Worm (Caenorhabditis elegans) whole organism, L4 larva: Measurements from ENCODE around the gene F54B3.1.

ENCODE experiments used
- F49E8.2 ChIP-seq: sonication (generic microtip); optimal IDR thresholded peaks from 2 replicates; lab custom pipeline; 2016; ENCODE audit warnings: missing compliant biosample characterization, mild to moderate bottlenecking, missing genetic modification characterization, borderline replicate concordance
- R02D3.7 ChIP-seq: fragments of 150-350 bp; sonication (generic microtip); optimal IDR thresholded peaks from 3 replicates; lab custom pipeline; 2014; ENCODE audit warnings: missing biosample characterization, missing genetic modification characterization
- Y75B8A.6 ChIP-seq: fragments of 200-800 bp; sonication (Bioruptor generic); IDR thresholded peaks from 2 replicates; pipeline ENCODE4 v1.3.6; 2022; ENCODE audit warnings: missing genetic modification reagents, missing genetic modification characterization, missing compliant biosample characterization
- aha-1 ChIP-seq: fragments of 150-350 bp; peaks from one replicate; lab custom pipeline; 2014; ENCODE audit warnings: missing biosample characterization, missing genetic modification characterization
- aly-2 ChIP-seq: sonication (generic microtip); optimal IDR thresholded peaks from 2 replicates; lab custom pipeline; 2018; ENCODE audit warnings: missing biosample characterization, missing genetic modification characterization
- arid-1 ChIP-seq: fragments of 200-800 bp; sonication (Bioruptor generic); conservative IDR thresholded peaks from 2 replicates; pipeline ENCODE4 v1.3.6; 2022; ENCODE audit warnings: missing genetic modification reagents, missing genetic modification characterization, missing compliant biosample characterization
- ceh-44 ChIP-seq: fragments of 200-800 bp; sonication (Bioruptor generic); IDR thresholded peaks from 2 replicates; pipeline ENCODE4 v1.3.6; 2022; ENCODE audit warnings: missing genetic modification reagents, missing genetic modification characterization, missing compliant biosample characterization
- ceh-62 ChIP-seq: sonication (generic microtip); optimal IDR thresholded peaks from 2 replicates; lab custom pipeline; 2017; ENCODE audit warnings: missing biosample characterization, missing genetic modification characterization
- ceh-82 ChIP-seq: sonication (generic microtip); optimal IDR thresholded peaks from 2 replicates; lab custom pipeline; 2017; ENCODE audit warnings: missing biosample characterization, missing genetic modification characterization
- daf-12 ChIP-seq: fragments of 150-350 bp; optimal IDR thresholded peaks from 2 replicates; lab custom pipeline; 2014; ENCODE audit warnings: missing biosample characterization, missing genetic modification reagents, missing genetic modification characterization
- dmd-8 ChIP-seq: fragments of 200-800 bp; sonication (Bioruptor generic); IDR thresholded peaks from 2 replicates; pipeline ENCODE4 v1.3.6; 2022; ENCODE audit warnings: missing genetic modification characterization, missing compliant biosample characterization
- dmd-9 ChIP-seq: fragments of 200-800 bp; sonication (Bioruptor generic); IDR thresholded peaks from 2 replicates; pipeline ENCODE4 v1.3.6; 2022; ENCODE audit warnings: missing genetic modification reagents, missing genetic modification characterization, missing compliant biosample characterization
- hif-1 ChIP-seq, 2 experiments: sonication (generic microtip); optimal IDR thresholded peaks; 2 replicates each; lab custom pipeline; 2016 to 2017; ENCODE audit warnings: missing compliant biosample characterization in 2 of 2, missing genetic modification characterization in 2 of 2, missing genetic modification reagents in 2 of 2, missing genotype in 2 of 2, mild to moderate bottlenecking in 1 of 2
- hlh-11 ChIP-seq: fragments of 200-800 bp; sonication (Bioruptor generic); optimal IDR thresholded peaks from 2 replicates; lab custom pipeline; 2018; ENCODE audit warnings: mild to moderate bottlenecking, missing genetic modification characterization, missing compliant biosample characterization
- hlh-30 ChIP-seq: sonication (generic microtip); optimal IDR thresholded peaks from 2 replicates; lab custom pipeline; 2017; ENCODE audit warnings: antibody characterized with exemption, mild to moderate bottlenecking, missing genetic modification characterization, missing compliant biosample characterization; ENCODE audit not compliant: insufficient read depth
- hmg-1.1 ChIP-seq: fragments of 200-800 bp; sonication (Bioruptor generic); IDR thresholded peaks from 2 replicates; pipeline ENCODE4 v1.3.6; 2022; ENCODE audit warnings: missing genetic modification reagents, missing genetic modification characterization, missing compliant biosample characterization
- lin-1 ChIP-seq: fragments of 200-800 bp; sonication (Bioruptor generic); IDR thresholded peaks from 2 replicates; pipeline ENCODE4 v1.3.6; 2022; ENCODE audit warnings: missing genetic modification reagents, missing genetic modification characterization, missing compliant biosample characterization
- lsy-2 ChIP-seq, 2 experiments: fragments of 150-350 bp in 1 of 2; sonication (generic microtip) in 1 of 2; optimal IDR thresholded peaks; 2 replicates each; lab custom pipeline; 2014 to 2017; ENCODE audit warnings: missing biosample characterization in 2 of 2, missing genetic modification characterization in 2 of 2
- mdl-1 ChIP-seq, 2 experiments: fragments of 150-350 bp in 1 of 2; sonication (generic microtip) in 1 of 2; optimal IDR thresholded peaks; 2 replicates each; lab custom pipeline; 2014 to 2017; ENCODE audit warnings: missing biosample characterization in 2 of 2, missing genetic modification characterization in 2 of 2
- mdt-29 ChIP-seq: fragments of 200-800 bp; sonication (Bioruptor generic); IDR thresholded peaks from 2 replicates; pipeline ENCODE4 v1.3.6; 2022; ENCODE audit warnings: missing genetic modification reagents, missing genetic modification characterization, missing compliant biosample characterization
- mes-2 ChIP-seq: sonication (generic microtip); optimal IDR thresholded peaks from 2 replicates; lab custom pipeline; 2016; ENCODE audit warnings: missing genotype, mild to moderate bottlenecking, missing genetic modification characterization, missing compliant biosample characterization; ENCODE audit not compliant: poor library complexity, severe bottlenecking
- nhr-11 ChIP-seq: fragments of 150-350 bp; optimal IDR thresholded peaks from 2 replicates; lab custom pipeline; 2014; ENCODE audit warnings: missing biosample characterization, missing genetic modification characterization
- nhr-111 ChIP-seq: fragments of 200-800 bp; sonication (Bioruptor generic); optimal IDR thresholded peaks from 2 replicates; lab custom pipeline; 2018; ENCODE audit warnings: mild to moderate bottlenecking, missing genetic modification characterization, missing compliant biosample characterization
- nhr-41 ChIP-seq: fragments of 200-800 bp; sonication (Bioruptor generic); IDR thresholded peaks from 2 replicates; pipeline ENCODE4 v1.3.6; 2022; ENCODE audit warnings: missing genetic modification reagents, missing genetic modification characterization, missing compliant biosample characterization
- nhr-42 ChIP-seq: fragments of 200-800 bp; sonication (Bioruptor generic); IDR thresholded peaks from 2 replicates; pipeline ENCODE4 v1.3.6; 2022; ENCODE audit warnings: missing genetic modification characterization, missing compliant biosample characterization
- nhr-77 ChIP-seq: fragments of 150-350 bp; optimal IDR thresholded peaks from 2 replicates; lab custom pipeline; 2014; ENCODE audit warnings: missing biosample characterization, missing genetic modification characterization
- rbr-2 ChIP-seq: sonication (generic microtip); optimal IDR thresholded peaks from 2 replicates; lab custom pipeline; 2016; ENCODE audit warnings: missing genotype, missing genetic modification characterization, missing compliant biosample characterization
- skn-1 ChIP-seq: fragments of 150-350 bp; optimal IDR thresholded peaks from 2 replicates; lab custom pipeline; 2014; ENCODE audit warnings: missing biosample characterization, missing genetic modification characterization
- spr-3 ChIP-seq: fragments of 200-800 bp; sonication (Bioruptor generic); optimal IDR thresholded peaks from 2 replicates; lab custom pipeline; 2018; ENCODE audit warnings: mild to moderate bottlenecking, missing genetic modification characterization, missing compliant biosample characterization
- tra-1 ChIP-seq: fragments of 200-800 bp; sonication (Bioruptor generic); IDR thresholded peaks from 2 replicates; pipeline ENCODE4 v1.3.6; 2022; ENCODE audit warnings: missing genetic modification reagents, missing genetic modification characterization, missing compliant biosample characterization
- unc-62 ChIP-seq, 3 experiments: fragments of 150-350 bp in 1 of 3; sonication (generic microtip); optimal IDR thresholded peaks in 2 of 3; peaks in 1 of 3; 1 replicate in 1 of 3; 2 replicates in 2 of 3; lab custom pipeline; 2014 to 2017; ENCODE audit warnings: missing biosample characterization in 3 of 3, missing genetic modification characterization in 3 of 3, missing genetic modification reagents in 3 of 3, missing genotype in 1 of 3
- vab-7 ChIP-seq: fragments of 200-800 bp; sonication (Bioruptor generic); IDR thresholded peaks from 2 replicates; pipeline ENCODE4 v1.3.6; 2022; ENCODE audit warnings: missing genetic modification reagents, missing genetic modification characterization, missing compliant biosample characterization
- ztf-7 ChIP-seq: fragments of 150-350 bp; optimal IDR thresholded peaks from 2 replicates; lab custom pipeline; 2014; ENCODE audit warnings: missing biosample characterization, missing genetic modification characterization

Gene F54B3.1

DNA sequence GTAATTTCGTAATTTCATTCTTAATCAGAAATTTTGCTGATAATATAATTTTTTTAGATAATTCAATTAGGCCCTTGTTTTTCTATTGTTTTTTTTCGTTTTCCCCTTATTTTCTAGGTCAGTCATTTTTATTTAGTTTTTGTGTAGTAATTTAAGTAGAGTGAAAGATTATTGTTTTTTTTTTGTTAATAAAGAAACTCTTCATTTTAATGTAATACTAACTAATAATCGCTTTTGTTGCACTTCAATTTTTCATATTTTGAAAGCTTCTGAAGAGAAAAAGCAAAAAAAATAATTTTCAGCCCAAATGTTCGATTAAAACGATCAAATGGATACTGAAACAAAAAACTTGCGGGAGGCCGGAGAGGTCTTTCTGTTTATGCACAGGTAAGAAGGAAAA, at the start of gene F54B3.1:
TSS of gene F54B3.1 (plus strand) at position 301 of the 400 bp plus-strand sequence.
- no peak for TF ChIP-seq ceh-62
- no peak for TF ChIP-seq Y75B8A.6 (GFP tag; lab: Robert Waterston, UW)
- TF ChIP-seq dmd-9: no peak
- TF ChIP-seq nhr-111 (GFP tag; lab: Kevin White, UChicago): no peak
- TF ChIP-seq nhr-42: no peak
- no peak for TF ChIP-seq nhr-41
- TF ChIP-seq aly-2 (tag; lab: Kevin White, UChicago): no peak

DNA sequence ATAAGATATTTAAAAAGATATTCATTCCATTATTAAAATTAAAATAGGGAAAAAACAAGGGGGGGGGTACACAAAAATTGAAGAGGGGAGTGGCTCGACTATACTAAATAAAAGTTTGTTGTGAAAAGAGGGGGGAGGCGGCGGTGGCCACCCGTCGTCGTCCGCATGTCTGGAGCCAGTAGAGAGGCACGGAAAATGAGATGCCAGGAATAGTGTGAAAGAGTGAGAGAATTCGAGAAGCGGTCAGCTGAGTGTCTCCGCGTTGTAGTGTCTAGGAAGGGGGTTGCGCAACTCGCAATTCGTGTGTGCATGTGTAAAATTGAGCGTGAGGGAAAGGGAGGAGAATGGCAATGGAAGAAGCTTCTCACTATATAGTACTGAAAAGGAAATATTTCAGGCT, 48.8 kb upstream of the F54B3.1 start:
- TF ChIP-seq aha-1 (tag; lab: Kevin White, UChicago): peak; percentile 38
- TF ChIP-seq nhr-77 (tag; lab: Kevin White, UChicago): no peak
- TF ChIP-seq R02D3.7 (tag; lab: Kevin White, UChicago): no peak
- TF ChIP-seq mdl-1 (tag; optimal IDR thresholded peaks at IDR 0.05; lab: Kevin White, UChicago): peak in 1 of 2 experiments; percentile 18
- TF ChIP-seq nhr-11 (tag; lab: Kevin White, UChicago): peak; percentile 61
- no peak for TF ChIP-seq ceh-82
- peak; percentile 22 for TF ChIP-seq rbr-2 (tag; lab: Kevin White, UChicago)
- TF ChIP-seq mes-2 (tag; lab: Kevin White, UChicago): peak; percentile 26
- TF ChIP-seq lsy-2 (tag; optimal IDR thresholded peaks at IDR 0.05; lab: Kevin White, UChicago): peak in 1 of 2 experiments; percentile 9
- TF ChIP-seq lin-1 (GFP tag; lab: Robert Waterston, UW): no peak
- TF ChIP-seq hlh-30 (tag; lab: Kevin White, UChicago): peak; percentile 60
- peak in 1 of 2 experiments; percentile 1 for TF ChIP-seq hif-1 (tag; optimal IDR thresholded peaks at IDR 0.05; lab: Kevin White, UChicago)
- peak; percentile 71 for TF ChIP-seq hmg-1.1 (GFP tag; lab: Robert Waterston, UW)
- TF ChIP-seq hlh-11: peak; percentile 59
- TF ChIP-seq vab-7 (GFP tag; lab: Robert Waterston, UW): no peak
- TF ChIP-seq mdt-29 (GFP tag; lab: Robert Waterston, UW): no peak

DNA sequence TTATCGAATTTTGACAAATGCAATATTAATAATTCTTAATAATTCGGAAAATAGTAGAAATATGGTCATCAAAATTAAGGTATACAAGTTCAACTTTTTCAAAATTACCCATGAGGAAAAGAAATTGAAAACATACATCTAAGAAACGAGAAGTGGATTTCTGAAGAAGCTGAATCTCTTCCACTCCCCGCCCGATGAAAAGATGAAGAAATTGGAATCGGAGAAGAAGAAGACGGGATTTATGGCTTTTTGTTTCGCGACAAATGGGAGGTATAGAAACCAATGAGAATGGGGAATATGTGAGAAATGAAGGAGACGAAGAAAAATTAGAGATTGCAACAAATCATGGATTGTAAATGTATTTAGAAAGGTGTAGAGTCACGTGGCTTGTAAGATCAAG, 48.0 kb upstream of the F54B3.1 start:
- no peak for TF ChIP-seq daf-12 (tag; lab: Kevin White, UChicago)
- no peak for TF ChIP-seq mes-2 (tag; lab: Kevin White, UChicago)
- peak; percentile 32 for TF ChIP-seq nhr-11 (tag; lab: Kevin White, UChicago)

DNA sequence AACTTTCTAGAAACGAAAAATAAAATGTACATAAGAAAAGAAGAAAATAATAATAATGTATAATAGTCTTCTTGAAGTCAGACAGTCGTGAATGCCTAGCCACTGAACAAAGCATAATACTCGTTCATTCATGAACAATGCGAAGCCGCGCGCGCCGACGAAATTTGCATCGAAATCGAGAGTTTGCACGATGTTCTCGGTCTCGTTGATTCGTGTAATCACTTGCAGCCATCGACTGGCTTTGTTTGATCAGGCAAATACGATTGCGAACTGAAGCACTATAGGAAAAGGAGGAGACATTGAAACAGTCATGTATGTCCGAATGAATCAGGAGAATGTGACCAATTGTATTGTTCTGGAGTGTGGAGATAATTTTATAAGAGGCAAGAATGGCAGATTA, 47.3 kb upstream of the F54B3.1 start:
- TF ChIP-seq arid-1 (GFP tag; lab: Robert Waterston, UW): no peak
- TF ChIP-seq R02D3.7 (tag; lab: Kevin White, UChicago): no peak
- no peak for TF ChIP-seq ztf-7
- TF ChIP-seq ceh-62: no peak
- no peak for TF ChIP-seq ceh-44
- no peak for TF ChIP-seq tra-1
- no peak for TF ChIP-seq F49E8.2 (tag; lab: Kevin White, UChicago)
- TF ChIP-seq skn-1 (tag; lab: Kevin White, UChicago): no peak

DNA sequence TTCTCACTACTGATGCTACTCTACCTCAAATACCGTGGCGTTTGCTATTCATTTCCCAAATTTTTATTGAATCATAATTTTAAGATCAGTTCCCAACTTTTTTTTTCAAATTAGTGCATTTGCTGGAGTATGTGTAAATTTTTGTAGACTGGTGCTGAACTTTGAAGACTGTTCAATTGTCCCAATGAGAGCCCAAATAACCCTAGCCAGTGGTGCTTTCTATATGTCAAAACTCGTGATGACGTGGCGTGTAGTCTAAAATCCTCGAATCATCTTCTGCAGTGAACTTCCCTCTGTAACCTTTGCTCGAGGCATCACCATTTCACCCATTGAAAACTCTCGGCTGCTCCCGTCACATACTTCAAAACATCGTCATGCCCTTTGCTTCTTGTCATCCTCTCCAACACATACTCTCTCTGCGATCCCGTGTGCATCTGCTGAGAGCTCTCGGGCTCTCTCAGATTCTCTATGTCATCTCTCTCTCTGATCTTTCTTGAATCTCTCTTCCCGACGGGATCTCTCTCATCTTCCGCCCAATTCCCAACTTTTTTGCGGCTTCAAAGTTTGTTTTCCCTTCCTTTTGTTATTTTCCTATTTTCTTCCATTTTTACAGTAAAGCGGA, 46.5 kb upstream of the F54B3.1 start:
- TF ChIP-seq unc-62 (GFP tag; optimal IDR thresholded peaks at IDR 0.05 in 1 of 2; lab: Kevin White, UChicago) (peak in 1 of 2 experiments; percentile 94), unc-62 (tag; optimal IDR thresholded peaks at IDR 0.05; lab: Kevin White, UChicago) (no peak), nhr-11 (tag; lab: Kevin White, UChicago) (peak; percentile 60), dmd-8 (GFP tag; lab: Robert Waterston, UW) (no peak), hlh-11 (peak; percentile 34), hlh-30 (tag; lab: Kevin White, UChicago) (peak; percentile 19), spr-3 (GFP tag; lab: Kevin White, UChicago) (no peak)
